Fruit fly (Drosophila melanogaster) whole organism, embryonic: ENCODE measurements around the gene Shaw.

Experiments used
- ATbp ChIP-seq: fragments of 200-800 bp; sonication (Bioruptor generic); optimal IDR thresholded peaks from 2 replicates; lab custom pipeline; 2017; ENCODE audit warnings: missing biosample characterization, mild to moderate bottlenecking, missing genetic modification characterization, missing genetic modification reagents
- Abd-B ChIP-seq: fragments of 200-800 bp; sonication (Bioruptor generic); optimal IDR thresholded peaks from 2 replicates; lab custom pipeline; 2018; ENCODE audit warnings: missing biosample characterization, mild to moderate bottlenecking, missing genetic modification characterization, moderate library complexity
- Aef1 ChIP-seq: fragments of 200-800 bp; sonication (Bioruptor generic); IDR thresholded peaks from 3 replicates; pipeline ENCODE4 v1.3.6; 2022; ENCODE audit warnings: missing biosample characterization, missing genetic modification characterization
- CG10147 ChIP-seq: fragments of 200-800 bp; sonication (Bioruptor generic); optimal IDR thresholded peaks from 2 replicates; lab custom pipeline; 2019; ENCODE audit warnings: missing biosample characterization, mild to moderate bottlenecking, missing genetic modification characterization, moderate library complexity
- CG10543 ChIP-seq: fragments of 200-800 bp; sonication (Bioruptor generic); optimal IDR thresholded peaks from 3 replicates; lab custom pipeline; 2017; ENCODE audit warnings: missing biosample characterization, mild to moderate bottlenecking, missing genetic modification characterization, moderate library complexity
- CG11723 ChIP-seq: fragments of 200-800 bp; sonication (Bioruptor generic); optimal IDR thresholded peaks from 2 replicates; lab custom pipeline; 2017; ENCODE audit warnings: missing biosample characterization, mild to moderate bottlenecking, missing genetic modification characterization
- CG12942 ChIP-seq: fragments of 200-800 bp; sonication (Bioruptor generic); optimal IDR thresholded peaks from 3 replicates; lab custom pipeline; 2016; ENCODE audit warnings: missing biosample characterization, missing genetic modification characterization
- CG13287 ChIP-seq: fragments of 200-800 bp; sonication (Bioruptor generic); IDR thresholded peaks from 2 replicates; pipeline ENCODE4 v1.3.6; 2022; ENCODE audit warnings: missing biosample characterization, missing genetic modification characterization; ENCODE audit not compliant: partially characterized antibody
- CG1647 ChIP-seq: fragments of 200-800 bp; sonication (Bioruptor generic); optimal IDR thresholded peaks from 3 replicates; lab custom pipeline; 2016; ENCODE audit warnings: missing biosample characterization, missing genetic modification characterization
- CG16813 ChIP-seq: fragments of 200-800 bp; sonication (Bioruptor generic); IDR thresholded peaks from 3 replicates; pipeline ENCODE4 v1.3.6; 2022; ENCODE audit warnings: missing biosample characterization, missing genetic modification characterization; ENCODE audit not compliant: partially characterized antibody
- CG18011 ChIP-seq: fragments of 200-800 bp; sonication (Bioruptor generic); optimal IDR thresholded peaks from 2 replicates; lab custom pipeline; 2017; ENCODE audit warnings: missing biosample characterization, missing genetic modification characterization, mild to moderate bottlenecking, moderate library complexity, missing genotype
- CG1832 ChIP-seq: fragments of 200-800 bp; sonication (Bioruptor generic); optimal IDR thresholded peaks from 2 replicates; lab custom pipeline; 2017; ENCODE audit warnings: missing biosample characterization, mild to moderate bottlenecking, missing genetic modification characterization, inconsistent platforms
- CG18764 ChIP-seq: fragments of 200-800 bp; sonication (Bioruptor generic); optimal IDR thresholded peaks from 3 replicates; lab custom pipeline; 2016; ENCODE audit warnings: missing biosample characterization, missing genetic modification characterization
- CG30431 ChIP-seq: fragments of 200-800 bp; sonication (Bioruptor generic); optimal IDR thresholded peaks from 2 replicates; lab custom pipeline; 2017; ENCODE audit warnings: missing biosample characterization, missing genetic modification characterization
- CG32532 ChIP-seq: fragments of 200-800 bp; sonication (Bioruptor generic); IDR thresholded peaks from 2 replicates; pipeline ENCODE4 v1.3.6; 2022; ENCODE audit warnings: missing biosample characterization, missing genetic modification characterization
- CG3281 ChIP-seq: fragments of 200-800 bp; sonication (Bioruptor generic); optimal IDR thresholded peaks from 3 replicates; lab custom pipeline; 2017; ENCODE audit warnings: missing biosample characterization, mild to moderate bottlenecking, missing genetic modification characterization
- CG3407 ChIP-seq: fragments of 200-800 bp; sonication (Bioruptor generic); optimal IDR thresholded peaks from 2 replicates; lab custom pipeline; 2018; ENCODE audit warnings: missing biosample characterization, mild to moderate bottlenecking, missing genetic modification characterization
- CG4360 ChIP-seq: fragments of 200-800 bp; sonication (Bioruptor generic); IDR thresholded peaks from 2 replicates; pipeline ENCODE4 v1.3.6; 2022; ENCODE audit warnings: missing biosample characterization, missing genetic modification characterization
- CG4854 ChIP-seq: fragments of 200-800 bp; sonication (Bioruptor generic); optimal IDR thresholded peaks from 2 replicates; lab custom pipeline; 2016; ENCODE audit warnings: missing biosample characterization, missing genetic modification characterization, inconsistent platforms
- CG6175 ChIP-seq: fragments of 200-800 bp; sonication (Bioruptor generic); IDR thresholded peaks from 3 replicates; pipeline ENCODE4 v1.3.6; 2022; ENCODE audit warnings: missing biosample characterization, missing genetic modification characterization
- CG7372 ChIP-seq: fragments of 200-800 bp; sonication (Bioruptor generic); IDR thresholded peaks from 2 replicates; pipeline ENCODE4 v1.3.6; 2022; ENCODE audit warnings: missing biosample characterization, missing genetic modification characterization
- CG7786 ChIP-seq: fragments of 200-800 bp; sonication (Bioruptor generic); optimal IDR thresholded peaks from 2 replicates; lab custom pipeline; 2016; ENCODE audit warnings: missing biosample characterization, missing genetic modification characterization
- CG9609 ChIP-seq: fragments of 200-800 bp; sonication (Bioruptor generic); optimal IDR thresholded peaks from 3 replicates; lab custom pipeline; 2016; ENCODE audit warnings: missing biosample characterization, missing genetic modification characterization
- Dfd ChIP-seq, 2 experiments: fragments of >200 bp; optimal IDR thresholded peaks; 2 replicates each; lab custom pipeline; 2017; ENCODE audit warnings: missing biosample characterization in 2 of 2, missing genetic modification characterization in 2 of 2
- Dref ChIP-seq: fragments of 200-800 bp; sonication (Bioruptor generic); IDR thresholded peaks from 2 replicates; pipeline ENCODE4 v1.3.6; 2022; ENCODE audit warnings: missing biosample characterization, missing genetic modification characterization
- ERR ChIP-seq: fragments of 200-800 bp; sonication (Bioruptor generic); optimal IDR thresholded peaks from 2 replicates; lab custom pipeline; 2016; ENCODE audit warnings: missing biosample characterization, missing genetic modification characterization
- Hsf ChIP-seq: fragments of 200-800 bp; sonication (Bioruptor generic); optimal IDR thresholded peaks from 3 replicates; lab custom pipeline; 2016; ENCODE audit warnings: missing biosample characterization, missing genetic modification characterization
- Max ChIP-seq: fragments of 200-800 bp; sonication (Bioruptor generic); optimal IDR thresholded peaks from 2 replicates; lab custom pipeline; 2016; ENCODE audit warnings: missing biosample characterization, mild to moderate bottlenecking, missing genetic modification characterization
- Nf-YB ChIP-seq: fragments of 200-800 bp; sonication (Bioruptor generic); optimal IDR thresholded peaks from 3 replicates; lab custom pipeline; 2019; ENCODE audit warnings: missing biosample characterization, mild to moderate bottlenecking, missing genetic modification characterization, moderate library complexity
- Ssrp ChIP-seq: fragments of 200-800 bp; sonication (Bioruptor generic); optimal IDR thresholded peaks from 2 replicates; lab custom pipeline; 2018; ENCODE audit warnings: missing biosample characterization, mild to moderate bottlenecking, missing genetic modification characterization, moderate library complexity
- Xrp1 ChIP-seq: fragments of 200-800 bp; sonication (Bioruptor generic); IDR thresholded peaks from 2 replicates; pipeline ENCODE4 v1.3.6; 2022; ENCODE audit warnings: missing biosample characterization, missing genetic modification characterization
- YL-1 ChIP-seq: fragments of 200-800 bp; sonication (Bioruptor generic); optimal IDR thresholded peaks from 3 replicates; lab custom pipeline; 2017; ENCODE audit warnings: missing biosample characterization, mild to moderate bottlenecking, missing genetic modification characterization
- bab2 ChIP-seq: fragments of 200-800 bp; sonication (Bioruptor generic); optimal IDR thresholded peaks from 2 replicates; lab custom pipeline; 2016; ENCODE audit warnings: missing biosample characterization, missing genetic modification characterization
- bsh ChIP-seq, 2 experiments: fragments of 200-800 bp; sonication (Bioruptor generic); optimal IDR thresholded peaks; 2 replicates each; lab custom pipeline; 2017 to 2018; ENCODE audit warnings: mild to moderate bottlenecking in 2 of 2, missing biosample characterization in 2 of 2, missing genetic modification characterization in 2 of 2, moderate library complexity in 1 of 2
- cato ChIP-seq: fragments of 200-800 bp; sonication (Bioruptor generic); optimal IDR thresholded peaks from 2 replicates; lab custom pipeline; 2016; ENCODE audit warnings: missing biosample characterization, missing genetic modification characterization, borderline replicate concordance
- cg ChIP-seq: fragments of 200-800 bp; sonication (Bioruptor generic); optimal IDR thresholded peaks from 3 replicates; lab custom pipeline; 2019; ENCODE audit warnings: missing biosample characterization, mild to moderate bottlenecking, missing genetic modification characterization, moderate library complexity
- dmrt11E ChIP-seq: fragments of 200-800 bp; sonication (Bioruptor generic); optimal IDR thresholded peaks from 3 replicates; lab custom pipeline; 2018; ENCODE audit warnings: missing biosample characterization, mild to moderate bottlenecking, missing genetic modification characterization, moderate library complexity
- exex ChIP-seq: fragments of 200-800 bp; sonication (Bioruptor generic); optimal IDR thresholded peaks from 4 replicates; lab custom pipeline; 2018; ENCODE audit warnings: missing biosample characterization, mild to moderate bottlenecking, missing genetic modification characterization, moderate library complexity
- gfzf ChIP-seq: fragments of 200-800 bp; sonication (Bioruptor generic); optimal IDR thresholded peaks from 2 replicates; lab custom pipeline; 2016; ENCODE audit warnings: missing biosample characterization, mild to moderate bottlenecking, missing genetic modification characterization, moderate library complexity
- gt ChIP-seq: fragments of 200-800 bp; sonication (Bioruptor generic); IDR thresholded peaks from 2 replicates; pipeline ENCODE4 v1.3.6; 2022; ENCODE audit warnings: missing biosample characterization, missing genetic modification characterization
- ind ChIP-seq: fragments of 200-800 bp; sonication (Bioruptor generic); optimal IDR thresholded peaks from 3 replicates; lab custom pipeline; 2016; ENCODE audit warnings: missing biosample characterization, missing genetic modification characterization
- klu ChIP-seq: fragments of 200-800 bp; sonication (Bioruptor generic); IDR thresholded peaks from 2 replicates; pipeline ENCODE4 v1.3.6; 2022; ENCODE audit warnings: missing biosample characterization, missing genetic modification characterization
- maf-S ChIP-seq: fragments of 200-800 bp; sonication (Bioruptor generic); optimal IDR thresholded peaks from 2 replicates; lab custom pipeline; 2016; ENCODE audit warnings: missing biosample characterization, missing genetic modification characterization
- repo ChIP-seq: fragments of 200-800 bp; sonication (Bioruptor generic); optimal IDR thresholded peaks from 2 replicates; lab custom pipeline; 2016; ENCODE audit warnings: missing biosample characterization, missing genetic modification characterization
- run ChIP-seq: fragments of 200-800 bp; sonication (Bioruptor generic); optimal IDR thresholded peaks from 3 replicates; lab custom pipeline; 2018; ENCODE audit warnings: missing biosample characterization, mild to moderate bottlenecking, missing genetic modification characterization
- schlank ChIP-seq: fragments of 200-800 bp; sonication (Bioruptor generic); optimal IDR thresholded peaks from 2 replicates; lab custom pipeline; 2018; ENCODE audit warnings: missing biosample characterization, mild to moderate bottlenecking, missing genetic modification characterization
- sd ChIP-seq: fragments of 200-800 bp; sonication (Bioruptor generic); optimal IDR thresholded peaks from 3 replicates; lab custom pipeline; 2018; ENCODE audit warnings: missing biosample characterization, mild to moderate bottlenecking, missing genetic modification characterization, moderate library complexity
- sr ChIP-seq: fragments of 200-800 bp; sonication (Bioruptor generic); IDR thresholded peaks from 3 replicates; pipeline ENCODE4 v1.3.6; 2022; ENCODE audit warnings: missing biosample characterization, missing genetic modification characterization
- ttk ChIP-seq: fragments of 200-800 bp; sonication (Bioruptor generic); IDR thresholded peaks from 2 replicates; pipeline ENCODE4 v2.1.2; 2022; ENCODE audit warnings: missing biosample characterization, missing genetic modification characterization
- tx ChIP-seq: fragments of 200-800 bp; sonication (Bioruptor generic); optimal IDR thresholded peaks from 2 replicates; lab custom pipeline; 2016; ENCODE audit warnings: missing biosample characterization, missing genetic modification characterization
- zen ChIP-seq: fragments of 200-800 bp; sonication (Bioruptor generic); optimal IDR thresholded peaks from 3 replicates; lab custom pipeline; 2018; ENCODE audit warnings: missing biosample characterization, mild to moderate bottlenecking, missing genetic modification characterization, moderate library complexity

Shaw gene

DNA sequence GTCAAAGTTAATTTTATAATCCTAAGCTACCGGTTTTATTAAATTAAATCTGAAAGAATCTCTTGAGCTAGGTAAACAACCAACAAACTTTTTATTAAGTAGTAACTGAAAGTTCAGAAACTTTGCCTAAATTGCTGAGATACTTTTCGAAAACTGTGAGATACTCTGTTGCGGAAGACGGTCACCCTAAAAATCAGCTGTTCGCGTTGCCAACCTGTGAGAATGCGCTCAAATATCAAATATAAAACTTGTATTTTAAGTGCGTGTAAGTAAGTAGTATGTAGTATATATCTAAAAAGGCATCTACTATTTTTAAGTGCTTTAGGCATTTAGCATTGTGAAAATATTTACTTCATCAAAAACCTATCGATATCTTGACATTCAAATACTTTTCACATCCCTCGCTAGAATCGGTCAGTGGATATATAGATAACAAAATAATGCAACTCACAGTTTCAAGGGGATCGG, 5.0 kb upstream of the Shaw start, which contains the start of the genes CG31955 and CG2818 (continued):
- TF ChIP-seq CG10543 (GFP tag; lab: Kevin White, UChicago) (no peak), CG13287 (GFP tag; lab: Robert Waterston, UW) (peak; percentile 84), klu (no peak), ind (GFP tag; lab: Kevin White, UChicago) (peak; percentile 1), Dfd (GFP tag; optimal IDR thresholded peaks at IDR 0.05; lab: Kevin White, UChicago) (no peak), CG3281 (GFP tag; lab: Kevin White, UChicago) (peak; percentile 22), schlank (tag; lab: Kevin White, UChicago) (no peak), CG6175 (GFP tag; lab: Robert Waterston, UW) (no peak), Nf-YB (GFP tag; lab: Kevin White, UChicago) (no peak), bsh (GFP tag; optimal IDR thresholded peaks at IDR 0.05; lab: Kevin White, UChicago) (peak in 1 of 2 experiments; percentile 19), bab2 (GFP tag; lab: Kevin White, UChicago) (no peak), CG18011 (GFP tag; lab: Kevin White, UChicago) (peak; percentile 88), run (tag; lab: Kevin White, UChicago) (no peak), CG3407 (GFP tag; lab: Kevin White, UChicago) (no peak), tx (peak; percentile 36), Max (peak; percentile 8), Xrp1 (GFP tag; lab: Robert Waterston, UW) (no peak), ERR (peak; percentile 9), Hsf (GFP tag; lab: Kevin White, UChicago) (peak; percentile 42), maf-S (no peak), cg (no peak), CG4854 (GFP tag; lab: Kevin White, UChicago) (peak; percentile 82), CG30431 (GFP tag; lab: Kevin White, UChicago) (no peak), exex (no peak), dmrt11E (tag; lab: Kevin White, UChicago) (no peak), gt (no peak), Dref (peak; percentile 60), repo (GFP tag; lab: Kevin White, UChicago) (no peak), CG11723 (GFP tag; lab: Kevin White, UChicago) (peak; percentile 1), CG16813 (GFP tag; lab: Robert Waterston, UW) (peak; percentile 76), CG9609 (GFP tag; lab: Kevin White, UChicago) (no peak), gfzf (GFP tag; lab: Kevin White, UChicago) (peak; percentile 52), Aef1 (GFP tag; lab: Robert Waterston, UW) (no peak), CG7372 (GFP tag; lab: Robert Waterston, UW) (no peak), cato (no peak), CG4360 (GFP tag; lab: Robert Waterston, UW) (no peak), ATbp (GFP tag; lab: Kevin White, UChicago) (no peak), CG7786 (GFP tag; lab: Kevin White, UChicago) (no peak), Abd-B (GFP tag; lab: Kevin White, UChicago) (no peak), CG32532 (GFP tag; lab: Robert Waterston, UW) (no peak), zen (no peak), CG12942 (no peak), YL-1 (GFP tag; lab: Kevin White, UChicago) (no peak), sr (GFP tag; lab: Robert Waterston, UW) (no peak), Ssrp (tag; lab: Kevin White, UChicago) (no peak), CG18764 (no peak), CG1832 (GFP tag; lab: Kevin White, UChicago) (no peak), ttk (GFP tag; lab: Robert Waterston, UW) (no peak), CG10147 (no peak), sd (tag; lab: Kevin White, UChicago) (peak; percentile 51), CG1647 (no peak)
